Fruit fly (Drosophila melanogaster): ENCODE data around the gene yrt.

DNA sequence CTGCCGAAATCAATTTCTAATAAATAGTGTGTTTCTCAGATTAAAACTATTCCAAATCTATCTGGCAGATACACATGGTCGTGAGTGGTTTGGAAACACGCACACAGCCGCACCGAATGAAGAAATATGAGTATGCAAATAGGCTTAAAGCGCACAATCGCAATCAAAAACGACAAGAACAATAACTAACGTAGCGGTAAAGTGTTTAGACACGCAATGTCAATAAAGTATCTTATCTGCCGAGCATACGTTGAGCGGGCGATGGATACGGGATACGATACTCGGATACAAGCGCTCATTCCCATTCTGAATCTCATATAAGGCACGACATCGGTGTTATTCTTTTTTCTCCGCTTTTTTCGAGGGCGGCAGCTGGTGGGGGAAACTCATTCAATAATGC is 11.3 kb upstream of the yrt start:
- TF ChIP-seq Hr96 (GFP tag; optimal IDR thresholded peaks at IDR 0.05) (no peak), toe (GFP tag; optimal IDR thresholded peaks at IDR 0.05) (no peak), tj (GFP tag; optimal IDR thresholded peaks at IDR 0.05) (no peak), CG33017 (tag; optimal IDR thresholded peaks at IDR 0.05) (no peak), pad (GFP tag; optimal IDR thresholded peaks at IDR 0.05) (no peak)
